Fruit fly (Drosophila melanogaster) whole organism, prepupa: ENCODE measurements around the gene Irk1.

ENCODE experiments used
- Blimp-1 ChIP-seq: fragments of 200-800 bp; sonication (Bioruptor generic); optimal IDR thresholded peaks from 3 replicates; lab custom pipeline; 2017; ENCODE audit warnings: missing biosample characterization, missing genetic modification characterization, mild to moderate bottlenecking, moderate library complexity, missing genetic modification reagents
- CG3032 ChIP-seq: fragments of 200-800 bp; optimal IDR thresholded peaks from 2 replicates; lab custom pipeline; 2019; ENCODE audit warnings: missing biosample characterization, mild to moderate bottlenecking, missing genetic modification characterization, moderate library complexity
- Smox ChIP-seq: fragments of 200-800 bp; sonication (Bioruptor generic); optimal IDR thresholded peaks from 3 replicates; lab custom pipeline; 2016; ENCODE audit warnings: missing biosample characterization, missing genetic modification characterization

DNA sequence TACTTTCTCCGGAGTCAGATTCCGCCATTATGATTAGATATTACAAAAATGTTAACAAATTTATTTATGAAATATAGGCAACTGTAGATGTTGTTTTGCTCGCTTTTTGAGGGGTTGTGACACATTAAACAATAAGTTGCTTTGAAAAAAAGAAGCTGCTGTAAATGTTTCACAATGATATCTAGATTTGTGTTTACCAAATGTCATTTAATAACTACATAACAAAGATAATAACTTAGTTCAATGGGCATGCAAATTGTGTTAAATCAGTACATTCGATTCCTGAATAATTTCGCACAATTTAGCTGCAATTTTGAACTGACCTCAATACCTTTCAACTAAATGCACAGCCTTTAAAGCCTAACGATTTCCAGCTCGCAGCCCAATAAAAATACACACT lies 35.8 kb downstream of the Irk1 start, which contains the start of gene fzo:
- TF ChIP-seq CG3032 (tag; lab: Kevin White, UChicago) = no peak
- no peak for TF ChIP-seq Smox
- TF ChIP-seq Blimp-1 (GFP tag; lab: Kevin White, UChicago) = no peak
